Worm (Caenorhabditis elegans) whole organism, early embryonic: Measurements from ENCODE around the gene mab-10.

Source experiments
- B0310.2 ChIP-seq: sonication (generic microtip); optimal IDR thresholded peaks from 2 replicates; lab custom pipeline; 2016; ENCODE audit warnings: mild to moderate bottlenecking, missing genetic modification characterization, missing compliant biosample characterization
- F13C5.2 ChIP-seq: sonication (generic microtip); optimal IDR thresholded peaks from 2 replicates; lab custom pipeline; 2017; ENCODE audit warnings: mild to moderate bottlenecking, missing genetic modification characterization, inconsistent platforms, missing compliant biosample characterization
- aly-1 ChIP-seq: sonication (generic microtip); optimal IDR thresholded peaks from 2 replicates; lab custom pipeline; 2016; ENCODE audit warnings: missing genetic modification characterization, missing compliant biosample characterization
- ceh-13 ChIP-seq: fragments of 200-800 bp; sonication (Bioruptor generic); optimal IDR thresholded peaks from 2 replicates; lab custom pipeline; 2018; ENCODE audit warnings: mild to moderate bottlenecking, missing genetic modification characterization, missing compliant biosample characterization
- ceh-36 ChIP-seq: sonication (generic microtip); optimal IDR thresholded peaks from 2 replicates; lab custom pipeline; 2016; ENCODE audit warnings: missing genetic modification characterization, inconsistent platforms, missing compliant biosample characterization
- ets-7 ChIP-seq: sonication (generic microtip); optimal IDR thresholded peaks from 2 replicates; lab custom pipeline; 2016; ENCODE audit warnings: missing genotype, missing genetic modification characterization, missing compliant biosample characterization
- flt-1 ChIP-seq: fragments of 200-800 bp; sonication (Bioruptor generic); IDR thresholded peaks from 2 replicates; pipeline ENCODE4 v1.3.6; 2022; ENCODE audit warnings: missing genetic modification characterization, missing compliant biosample characterization
- hmg-4 ChIP-seq: fragments of 200-800 bp; sonication (Bioruptor generic); optimal IDR thresholded peaks from 2 replicates; lab custom pipeline; 2018; ENCODE audit warnings: mild to moderate bottlenecking, missing genetic modification characterization, missing compliant biosample characterization
- hnd-1 ChIP-seq: sonication (generic microtip); optimal IDR thresholded peaks from 2 replicates; lab custom pipeline; 2016; ENCODE audit warnings: missing genetic modification characterization, missing compliant biosample characterization
- pes-1 ChIP-seq: fragments of 200-800 bp; sonication (Bioruptor generic); IDR thresholded peaks from 2 replicates; pipeline ENCODE4 v1.3.6; 2022; ENCODE audit warnings: missing genetic modification reagents, missing genetic modification characterization, missing compliant biosample characterization
- scrt-1 ChIP-seq: fragments of 200-800 bp; sonication (Bioruptor generic); IDR thresholded peaks from 2 replicates; pipeline ENCODE4 v1.3.6; 2022; ENCODE audit warnings: missing genetic modification characterization, missing compliant biosample characterization
- tbx-11 ChIP-seq: fragments of 200-800 bp; sonication (Bioruptor generic); IDR thresholded peaks from 2 replicates; pipeline ENCODE4 v1.3.6; 2022; ENCODE audit warnings: missing genetic modification characterization, missing compliant biosample characterization
- tbx-37 ChIP-seq: fragments of 200-800 bp; sonication (Bioruptor generic); conservative IDR thresholded peaks from 2 replicates; pipeline ENCODE4 v1.3.6; 2022; ENCODE audit warnings: missing genetic modification reagents, missing genetic modification characterization, missing compliant biosample characterization
- tra-4 ChIP-seq: sonication (generic microtip); optimal IDR thresholded peaks from 2 replicates; lab custom pipeline; 2017; ENCODE audit warnings: missing genetic modification characterization, missing compliant biosample characterization

Gene mab-10

DNA sequence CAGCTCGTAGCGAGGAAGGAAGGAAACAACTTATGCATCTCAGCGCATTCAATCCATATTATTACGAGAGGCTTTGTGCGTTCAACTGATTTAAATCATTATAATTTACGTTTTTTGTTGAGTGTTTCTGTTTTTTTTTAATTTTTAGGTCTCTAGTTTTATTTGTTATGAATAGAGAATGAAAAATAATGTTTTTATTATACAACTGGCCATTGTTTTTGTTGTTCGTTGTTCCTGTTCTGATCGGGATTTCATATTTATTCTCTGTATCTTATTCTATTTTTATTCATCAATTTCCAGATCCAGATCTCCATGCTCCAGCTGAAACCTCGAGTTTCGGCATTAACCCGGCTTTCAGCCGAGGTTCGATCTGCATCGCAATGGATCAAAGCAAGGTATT, 54.4 kb downstream of the mab-10 start, which contains the start of gene mrps-22:
Gene mrps-22 (plus strand): TSS at position 301 of the 400 bp plus-strand sequence.
- TF ChIP-seq ets-7 (tag; lab: Kevin White, UChicago), result no peak
- no peak for TF ChIP-seq B0310.2 (tag; lab: Kevin White, UChicago)
- TF ChIP-seq hnd-1, result no peak
- no peak for TF ChIP-seq ceh-36 (tag; lab: Kevin White, UChicago)
- TF ChIP-seq ceh-13 (GFP tag; lab: Kevin White, UChicago), result no peak
- TF ChIP-seq aly-1 (tag; lab: Kevin White, UChicago), result no peak
- TF ChIP-seq pes-1, result no peak
- TF ChIP-seq hmg-4, result no peak
- TF ChIP-seq scrt-1 (GFP tag; lab: Robert Waterston, UW), result no peak
- TF ChIP-seq flt-1, result no peak
- no peak for TF ChIP-seq tbx-37 (GFP tag; lab: Robert Waterston, UW)
- TF ChIP-seq tbx-11 (GFP tag; lab: Robert Waterston, UW), result no peak
- TF ChIP-seq F13C5.2, result no peak
- TF ChIP-seq tra-4, result no peak
